Worm (Caenorhabditis elegans) whole organism, young adult: ENCODE results near the gene tsr-2.
"Not testable (repeated sequence)": the region's sequence is repeated elsewhere in the genome, so short reads cannot be mapped to it uniquely, and the experiment has no call there.

Experiments
- F37B4.10 ChIP-seq: fragments of 200-800 bp; sonication (Bioruptor generic); IDR thresholded peaks from 2 replicates; pipeline ENCODE4 v1.3.6; 2022; ENCODE audit warnings: missing genetic modification characterization, missing compliant biosample characterization
- ceh-100 ChIP-seq: fragments of 200-800 bp; sonication (Bioruptor generic); IDR thresholded peaks from 2 replicates; pipeline ENCODE4 v1.3.6; 2022; ENCODE audit warnings: missing genetic modification reagents, missing genetic modification characterization, missing compliant biosample characterization
- dox-1 ChIP-seq: fragments of 200-800 bp; sonication (Bioruptor generic); IDR thresholded peaks from 2 replicates; pipeline ENCODE4 v1.3.6; 2022; ENCODE audit warnings: missing genetic modification reagents, missing genetic modification characterization, missing compliant biosample characterization
- dpl-1 ChIP-seq: fragments of 150-350 bp; optimal IDR thresholded peaks from 2 replicates; lab custom pipeline; 2014; ENCODE audit warnings: missing biosample characterization, missing genetic modification reagents, missing genetic modification characterization
- lin-26 ChIP-seq: fragments of 200-800 bp; sonication (Bioruptor generic); IDR thresholded peaks from 2 replicates; pipeline ENCODE4 v1.3.6; 2022; ENCODE audit warnings: missing genetic modification reagents, missing genetic modification characterization, missing compliant biosample characterization
- lin-35 ChIP-seq, 3 experiments: fragments of 150-350 bp in 2 of 3; sonication (generic microtip) in 1 of 3; optimal IDR thresholded peaks; 2 replicates each; lab custom pipeline; 2014 to 2018; ENCODE audit warnings: missing biosample characterization in 3 of 3, missing genetic modification characterization in 3 of 3, missing genetic modification reagents in 3 of 3
- nhr-179 ChIP-seq: sonication (generic microtip); optimal IDR thresholded peaks from 2 replicates; lab custom pipeline; 2016; ENCODE audit warnings: mild to moderate bottlenecking, missing genetic modification characterization, missing compliant biosample characterization
- pbrm-1 ChIP-seq: fragments of 200-800 bp; sonication (Bioruptor generic); IDR thresholded peaks from 2 replicates; pipeline ENCODE4 v1.3.6; 2022; ENCODE audit warnings: missing genetic modification reagents, missing genetic modification characterization, missing compliant biosample characterization
- snpc-4 ChIP-seq, 5 experiments: fragments of 150-350 bp in 1 of 5; sonication (generic microtip) in 4 of 5; optimal IDR thresholded peaks; 2 replicates each; lab custom pipeline; 2014 to 2018; ENCODE audit warnings: missing genetic modification characterization in 5 of 5, missing biosample characterization in 3 of 5, antibody characterized with exemption in 2 of 5, mild to moderate bottlenecking in 2 of 5, missing compliant biosample characterization in 2 of 5, missing genotype in 2 of 5, moderate library complexity in 2 of 5, missing genetic modification reagents in 1 of 5
- ztf-25 ChIP-seq: fragments of 200-800 bp; sonication (Bioruptor generic); IDR thresholded peaks from 2 replicates; pipeline ENCODE4 v1.3.6; 2022; ENCODE audit warnings: missing genetic modification reagents, missing genetic modification characterization, missing compliant biosample characterization

- not testable (repeated sequence) for TF ChIP-seq snpc-4 (GFP tag; optimal IDR thresholded peaks at IDR 0.05; lab: Kevin White, UChicago); snpc-4 (tag; optimal IDR thresholded peaks at IDR 0.05; lab: Kevin White, UChicago); pbrm-1 (GFP tag; lab: Robert Waterston, UW); lin-35 (GFP tag; optimal IDR thresholded peaks at IDR 0.05; lab: Kevin White, UChicago); F37B4.10 (GFP tag; lab: Robert Waterston, UW); dpl-1 (GFP tag; lab: Kevin White, UChicago); nhr-179 (tag; lab: Kevin White, UChicago); ztf-25; lin-26 (GFP tag; lab: Robert Waterston, UW); dox-1 (GFP tag; lab: Robert Waterston, UW); ceh-100 (GFP tag; lab: Robert Waterston, UW)
Measured at ce11 chrIV:16655783-16656182, 630 bp upstream of the tsr-2 start, which contains the start of gene set-26.
